Worm (Caenorhabditis elegans): ENCODE results near the gene skr-18.

DNA sequence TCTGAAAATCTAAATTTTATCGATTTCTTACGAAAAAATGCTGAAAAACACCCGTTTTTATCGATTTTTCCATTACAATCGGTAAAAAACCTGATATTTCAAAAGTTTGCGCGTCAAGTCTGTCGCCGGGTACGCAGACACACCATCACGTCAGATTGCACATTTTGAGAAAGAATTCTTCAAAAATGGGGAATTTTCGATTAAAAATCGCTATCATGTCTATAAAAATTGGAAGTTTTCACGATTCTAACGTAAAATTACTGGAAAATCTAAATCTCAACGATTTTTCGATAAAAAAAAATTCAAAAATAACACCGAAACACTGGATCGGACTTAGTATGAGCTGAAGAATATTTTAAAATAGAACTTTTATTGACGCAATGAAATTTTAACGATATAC lies 958 bp downstream of the skr-18 start, which contains the start of gene F56B3.4:
- TF ChIP-seq ztf-1 (GFP tag; conservative IDR thresholded peaks at IDR 0.05) (no peak), dmd-4 (tag; optimal IDR thresholded peaks at IDR 0.05) (no peak), nhr-25 (tag; optimal IDR thresholded peaks at IDR 0.05) (no peak), unc-39 (tag; optimal IDR thresholded peaks at IDR 0.05) (no peak), ztf-11 (tag; optimal IDR thresholded peaks at IDR 0.05) (no peak), sma-9 (GFP tag; optimal IDR thresholded peaks at IDR 0.05) (no peak), sma-9 (tag; optimal IDR thresholded peaks at IDR 0.05) (no peak), lsy-2 (tag; optimal IDR thresholded peaks at IDR 0.05) (no peak), unc-62 (GFP tag; optimal IDR thresholded peaks at IDR 0.05) (no peak)

All from whole organism, L2 larva.